Worm (Caenorhabditis elegans) whole organism, mixed stage, embryonic: ENCODE results near the gene F21H7.2.

Source experiments
- elt-1 ChIP-seq: sonication (generic microtip); optimal IDR thresholded peaks from 2 replicates; lab custom pipeline; 2017; ENCODE audit warnings: missing genetic modification characterization, mild to moderate bottlenecking, missing compliant biosample characterization, antibody characterized with exemption, moderate library complexity, borderline replicate concordance; ENCODE audit not compliant: insufficient read depth
- lin-32 ChIP-seq: fragments of 200-800 bp; sonication (Bioruptor generic); optimal IDR thresholded peaks from 2 replicates; lab custom pipeline; 2018; ENCODE audit warnings: mild to moderate bottlenecking, missing genetic modification characterization, missing compliant biosample characterization
- lsy-2 ChIP-seq: fragments of 150-350 bp; optimal IDR thresholded peaks from 2 replicates; lab custom pipeline; 2014; ENCODE audit warnings: missing biosample characterization, missing genetic modification characterization
- nhr-12 ChIP-seq: fragments of 150-350 bp; optimal IDR thresholded peaks from 2 replicates; lab custom pipeline; 2014; ENCODE audit warnings: missing biosample characterization, missing genetic modification characterization
- nhr-2 ChIP-seq: fragments of 150-350 bp; optimal IDR thresholded peaks from 2 replicates; lab custom pipeline; 2014; ENCODE audit warnings: missing biosample characterization, missing genetic modification characterization
- nhr-237 ChIP-seq: fragments of 150-350 bp; optimal IDR thresholded peaks from 2 replicates; lab custom pipeline; 2014; ENCODE audit warnings: missing biosample characterization, missing genetic modification characterization
- nhr-76 ChIP-seq: sonication (generic microtip); optimal IDR thresholded peaks from 2 replicates; lab custom pipeline; 2017; ENCODE audit warnings: missing biosample characterization, missing genetic modification characterization
- pha-4 ChIP-seq: fragments of 150-350 bp; optimal IDR thresholded peaks from 2 replicates; lab custom pipeline; 2018; ENCODE audit warnings: missing biosample characterization, missing genetic modification reagents, missing genetic modification characterization
- unc-62 ChIP-seq: fragments of 150-350 bp; optimal IDR thresholded peaks from 2 replicates; lab custom pipeline; 2014; ENCODE audit warnings: missing biosample characterization, missing genetic modification reagents, missing genetic modification characterization
- zip-8 ChIP-seq: fragments of 150-350 bp; optimal IDR thresholded peaks from 2 replicates; lab custom pipeline; 2014; ENCODE audit warnings: missing biosample characterization, missing genetic modification characterization
- ztf-11 ChIP-seq: fragments of 150-350 bp; optimal IDR thresholded peaks from 2 replicates; lab custom pipeline; 2014; ENCODE audit warnings: missing biosample characterization, missing genetic modification characterization

ce11 chrV:16211713-16212112 lies 18.1 kb downstream of the F21H7.2 start:
- no peak for TF ChIP-seq unc-62 (GFP tag; lab: Kevin White, UChicago)
- TF ChIP-seq elt-1, result no peak
- no peak for TF ChIP-seq nhr-76
- no peak for TF ChIP-seq ztf-11 (tag; lab: Kevin White, UChicago)
- TF ChIP-seq nhr-237 (tag; lab: Kevin White, UChicago), result no peak
- no peak for TF ChIP-seq nhr-2 (tag; lab: Kevin White, UChicago)
- no peak for TF ChIP-seq pha-4
- no peak for TF ChIP-seq lin-32 (GFP tag; lab: Kevin White, UChicago)
- no peak for TF ChIP-seq zip-8 (tag; lab: Kevin White, UChicago)
- no peak for TF ChIP-seq nhr-12
- no peak for TF ChIP-seq lsy-2 (tag; lab: Kevin White, UChicago)
